Worm (Caenorhabditis elegans) whole organism, mixed stage, embryonic: ENCODE data around the gene F18G5.6.

Experiments
- M03D4.4 ChIP-seq: sonication (generic microtip); optimal IDR thresholded peaks from 2 replicates; lab custom pipeline; 2017; ENCODE audit warnings: mild to moderate bottlenecking, missing genetic modification characterization, missing compliant biosample characterization
- bed-3 ChIP-seq: fragments of 200-800 bp; sonication (Bioruptor generic); optimal IDR thresholded peaks from 3 replicates; lab custom pipeline; 2018; ENCODE audit warnings: mild to moderate bottlenecking, missing genetic modification characterization, moderate library complexity, missing compliant biosample characterization
- blmp-1 ChIP-seq: fragments of 150-350 bp; optimal IDR thresholded peaks from 2 replicates; lab custom pipeline; 2014; ENCODE audit warnings: missing biosample characterization, missing genetic modification characterization
- ceh-39 ChIP-seq: fragments of 150-350 bp; optimal IDR thresholded peaks from 2 replicates; lab custom pipeline; 2014; ENCODE audit warnings: missing biosample characterization, missing genetic modification characterization
- ceh-43 ChIP-seq: fragments of 200-800 bp; sonication (Bioruptor generic); optimal IDR thresholded peaks from 2 replicates; lab custom pipeline; 2018; ENCODE audit warnings: mild to moderate bottlenecking, missing genetic modification characterization, moderate library complexity, missing compliant biosample characterization
- ceh-83 ChIP-seq: fragments of 200-800 bp; sonication (Bioruptor generic); optimal IDR thresholded peaks from 2 replicates; lab custom pipeline; 2018; ENCODE audit warnings: mild to moderate bottlenecking, missing genetic modification characterization, missing compliant biosample characterization
- ces-1 ChIP-seq: fragments of 150-350 bp; optimal IDR thresholded peaks from 2 replicates; lab custom pipeline; 2014; ENCODE audit warnings: missing biosample characterization, missing genetic modification reagents, missing genetic modification characterization
- cnd-1 ChIP-seq: fragments of 200-800 bp; sonication (Bioruptor generic); optimal IDR thresholded peaks from 2 replicates; lab custom pipeline; 2018; ENCODE audit warnings: mild to moderate bottlenecking, missing genetic modification characterization, missing compliant biosample characterization
- drap-1 ChIP-seq: fragments of 200-800 bp; sonication (Bioruptor generic); optimal IDR thresholded peaks from 3 replicates; lab custom pipeline; 2018; ENCODE audit warnings: mild to moderate bottlenecking, missing genetic modification characterization, missing compliant biosample characterization
- elt-1 ChIP-seq: sonication (generic microtip); optimal IDR thresholded peaks from 2 replicates; lab custom pipeline; 2017; ENCODE audit warnings: missing genetic modification characterization, mild to moderate bottlenecking, missing compliant biosample characterization, antibody characterized with exemption, moderate library complexity, borderline replicate concordance; ENCODE audit not compliant: insufficient read depth
- elt-3 ChIP-seq: fragments of 150-350 bp; optimal IDR thresholded peaks from 2 replicates; lab custom pipeline; 2014; ENCODE audit warnings: missing biosample characterization, missing genetic modification characterization
- flh-1 ChIP-seq: fragments of 200-800 bp; sonication (Bioruptor generic); optimal IDR thresholded peaks from 2 replicates; lab custom pipeline; 2018; ENCODE audit warnings: mild to moderate bottlenecking, missing genetic modification characterization, moderate library complexity, missing compliant biosample characterization
- ham-2 ChIP-seq: fragments of 200-800 bp; sonication (Bioruptor generic); optimal IDR thresholded peaks from 2 replicates; lab custom pipeline; 2018; ENCODE audit warnings: mild to moderate bottlenecking, missing genetic modification characterization, missing compliant biosample characterization
- hlh-1 ChIP-seq: fragments of 150-350 bp; optimal IDR thresholded peaks from 2 replicates; lab custom pipeline; 2014; ENCODE audit warnings: missing biosample characterization, missing genetic modification reagents, missing genetic modification characterization
- lin-13 ChIP-seq: fragments of 150-350 bp; optimal IDR thresholded peaks from 2 replicates; lab custom pipeline; 2014; ENCODE audit warnings: missing biosample characterization, missing genetic modification characterization
- lin-32 ChIP-seq: fragments of 200-800 bp; sonication (Bioruptor generic); optimal IDR thresholded peaks from 2 replicates; lab custom pipeline; 2018; ENCODE audit warnings: mild to moderate bottlenecking, missing genetic modification characterization, missing compliant biosample characterization
- lsy-2 ChIP-seq: fragments of 150-350 bp; optimal IDR thresholded peaks from 2 replicates; lab custom pipeline; 2014; ENCODE audit warnings: missing biosample characterization, missing genetic modification characterization
- mab-5 ChIP-seq: fragments of 150-350 bp; optimal IDR thresholded peaks from 2 replicates; lab custom pipeline; 2014; ENCODE audit warnings: missing biosample characterization, missing genetic modification characterization
- mep-1 ChIP-seq: fragments of 150-350 bp; optimal IDR thresholded peaks from 2 replicates; lab custom pipeline; 2017; ENCODE audit warnings: missing biosample characterization, missing genetic modification reagents, missing genetic modification characterization, inconsistent platforms
- mls-2 ChIP-seq: sonication (generic microtip); optimal IDR thresholded peaks from 2 replicates; lab custom pipeline; 2016; ENCODE audit warnings: mild to moderate bottlenecking, missing genetic modification characterization, moderate library complexity, missing compliant biosample characterization
- nhr-12 ChIP-seq: fragments of 150-350 bp; optimal IDR thresholded peaks from 2 replicates; lab custom pipeline; 2014; ENCODE audit warnings: missing biosample characterization, missing genetic modification characterization
- nhr-2 ChIP-seq: fragments of 150-350 bp; optimal IDR thresholded peaks from 2 replicates; lab custom pipeline; 2014; ENCODE audit warnings: missing biosample characterization, missing genetic modification characterization
- nhr-237 ChIP-seq: fragments of 150-350 bp; optimal IDR thresholded peaks from 2 replicates; lab custom pipeline; 2014; ENCODE audit warnings: missing biosample characterization, missing genetic modification characterization
- nhr-28 ChIP-seq: fragments of 150-350 bp; optimal IDR thresholded peaks from 2 replicates; lab custom pipeline; 2014; ENCODE audit warnings: missing biosample characterization, missing genetic modification characterization
- nhr-76 ChIP-seq: sonication (generic microtip); optimal IDR thresholded peaks from 2 replicates; lab custom pipeline; 2017; ENCODE audit warnings: missing biosample characterization, missing genetic modification characterization
- pha-4 ChIP-seq: fragments of 150-350 bp; optimal IDR thresholded peaks from 2 replicates; lab custom pipeline; 2018; ENCODE audit warnings: missing biosample characterization, missing genetic modification reagents, missing genetic modification characterization
- sem-2 ChIP-seq: fragments of 200-800 bp; sonication (Bioruptor generic); optimal IDR thresholded peaks from 2 replicates; lab custom pipeline; 2018; ENCODE audit warnings: mild to moderate bottlenecking, missing genetic modification characterization, missing compliant biosample characterization
- snpc-4 ChIP-seq: fragments of 150-350 bp; optimal IDR thresholded peaks from 2 replicates; lab custom pipeline; 2014; ENCODE audit warnings: missing biosample characterization, missing genetic modification characterization
- sptf-1 ChIP-seq: sonication (generic microtip); optimal IDR thresholded peaks from 2 replicates; lab custom pipeline; 2017; ENCODE audit warnings: mild to moderate bottlenecking, missing genetic modification characterization, moderate library complexity, missing compliant biosample characterization
- tbx-8 ChIP-seq: fragments of 200-800 bp; sonication (Bioruptor generic); optimal IDR thresholded peaks from 2 replicates; lab custom pipeline; 2018; ENCODE audit warnings: mild to moderate bottlenecking, missing genetic modification characterization, moderate library complexity, missing compliant biosample characterization
- unc-120 ChIP-seq: sonication (generic microtip); optimal IDR thresholded peaks from 2 replicates; lab custom pipeline; 2017; ENCODE audit warnings: missing genetic modification characterization, missing compliant biosample characterization; ENCODE audit not compliant: poor library complexity, severe bottlenecking
- unc-39 ChIP-seq: fragments of 150-350 bp; optimal IDR thresholded peaks from 2 replicates; lab custom pipeline; 2014; ENCODE audit warnings: missing biosample characterization, missing genetic modification characterization
- unc-62 ChIP-seq: fragments of 150-350 bp; optimal IDR thresholded peaks from 2 replicates; lab custom pipeline; 2014; ENCODE audit warnings: missing biosample characterization, missing genetic modification reagents, missing genetic modification characterization
- zip-8 ChIP-seq: fragments of 150-350 bp; optimal IDR thresholded peaks from 2 replicates; lab custom pipeline; 2014; ENCODE audit warnings: missing biosample characterization, missing genetic modification characterization
- ztf-11 ChIP-seq: fragments of 150-350 bp; optimal IDR thresholded peaks from 2 replicates; lab custom pipeline; 2014; ENCODE audit warnings: missing biosample characterization, missing genetic modification characterization

F18G5.6 gene

ce11 chrX:9264231-9264630 is at the start of gene F18G5.6:
TSS of gene F18G5.6 (minus strand) at chrX:9264331.
- TF ChIP-seq unc-120 (tag; lab: Kevin White, UChicago), result no peak
- no peak for TF ChIP-seq blmp-1 (tag; lab: Kevin White, UChicago)
- TF ChIP-seq nhr-237 (tag; lab: Kevin White, UChicago), result no peak
- TF ChIP-seq mls-2 (tag; lab: Kevin White, UChicago), result no peak
- no peak for TF ChIP-seq mab-5
- no peak for TF ChIP-seq bed-3
- no peak for TF ChIP-seq M03D4.4
- no peak for TF ChIP-seq nhr-76 (tag; lab: Kevin White, UChicago)
- no peak for TF ChIP-seq cnd-1
- no peak for TF ChIP-seq nhr-28 (tag; lab: Kevin White, UChicago)
- no peak for TF ChIP-seq sem-2 (GFP tag; lab: Kevin White, UChicago)
- TF ChIP-seq unc-39 (tag; lab: Kevin White, UChicago), result no peak
- no peak for TF ChIP-seq tbx-8 (GFP tag; lab: Kevin White, UChicago)
- no peak for TF ChIP-seq ceh-43 (GFP tag; lab: Kevin White, UChicago)
- no peak for TF ChIP-seq elt-3
- TF ChIP-seq sptf-1 (tag; lab: Kevin White, UChicago), result no peak
- no peak for TF ChIP-seq lsy-2 (tag; lab: Kevin White, UChicago)
- no peak for TF ChIP-seq ceh-83 (GFP tag; lab: Kevin White, UChicago)
- no peak for TF ChIP-seq ces-1 (GFP tag; lab: Kevin White, UChicago)
- no peak for TF ChIP-seq flh-1 (GFP tag; lab: Kevin White, UChicago)
- TF ChIP-seq, all 35 proteins: peak for 0

- TF ChIP-seq unc-62, result no peak
- no peak for TF ChIP-seq drap-1 (GFP tag; lab: Kevin White, UChicago)
- TF ChIP-seq blmp-1 (tag; lab: Kevin White, UChicago), result no peak
- TF ChIP-seq elt-1, result no peak
- no peak for TF ChIP-seq lin-13
- no peak for TF ChIP-seq ceh-83 (GFP tag; lab: Kevin White, UChicago)
- no peak for TF ChIP-seq M03D4.4
- no peak for TF ChIP-seq flh-1 (GFP tag; lab: Kevin White, UChicago)
- TF ChIP-seq ztf-11 (tag; lab: Kevin White, UChicago), result no peak
- no peak for TF ChIP-seq cnd-1
Observed at ce11 chrX:9311225-9311624, 47.1 kb upstream of the F18G5.6 start, which contains the start of gene H29C22.1. TSS of gene H29C22.1 (minus strand) at chrX:9311325.

- TF ChIP-seq mls-2 (tag; lab: Kevin White, UChicago), result no peak
- no peak for TF ChIP-seq elt-1
- no peak for TF ChIP-seq nhr-28 (tag; lab: Kevin White, UChicago)
- no peak for TF ChIP-seq lsy-2 (tag; lab: Kevin White, UChicago)
- TF ChIP-seq unc-39 (tag; lab: Kevin White, UChicago), result no peak
- no peak for TF ChIP-seq nhr-12 (tag; lab: Kevin White, UChicago)
- no peak for TF ChIP-seq pha-4 (tag; lab: Kevin White, UChicago)
- no peak for TF ChIP-seq unc-120 (tag; lab: Kevin White, UChicago)
- TF ChIP-seq nhr-76 (tag; lab: Kevin White, UChicago), result no peak
- no peak for TF ChIP-seq sptf-1 (tag; lab: Kevin White, UChicago)
- no peak for TF ChIP-seq lin-13
- TF ChIP-seq ceh-39, result no peak
Observed at ce11 chrX:9303422-9303821, 39.3 kb upstream of the F18G5.6 start, which contains the start of gene tmc-2. TSS of gene tmc-2 (plus strand) at chrX:9303722.

DNA sequence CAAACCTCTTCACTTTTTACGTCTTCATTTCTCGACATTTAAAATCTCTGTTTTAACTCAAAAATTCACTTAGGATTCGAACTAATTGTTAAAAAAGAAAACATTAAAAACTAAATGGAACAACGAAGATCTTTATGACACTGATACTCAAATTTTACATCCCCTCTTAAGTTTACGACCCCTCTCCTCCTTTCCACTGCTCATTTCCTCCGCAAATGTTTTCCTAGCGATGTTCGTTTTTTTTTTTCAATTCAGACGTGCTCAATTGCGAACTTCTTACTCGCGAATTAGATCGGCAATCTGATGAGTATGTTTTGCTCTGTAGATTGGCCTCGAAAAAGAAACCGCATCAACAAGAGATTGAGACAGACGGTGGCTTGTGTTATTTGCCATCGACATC is 38.6 kb upstream of the F18G5.6 start:
- TF ChIP-seq lin-32 (no peak), lsy-2 (tag; lab: Kevin White, UChicago) (no peak), ceh-83 (GFP tag; lab: Kevin White, UChicago) (no peak), nhr-28 (tag; lab: Kevin White, UChicago) (no peak), blmp-1 (tag; lab: Kevin White, UChicago) (no peak), ces-1 (GFP tag; lab: Kevin White, UChicago) (no peak), drap-1 (GFP tag; lab: Kevin White, UChicago) (no peak), snpc-4 (no peak), zip-8 (tag; lab: Kevin White, UChicago) (no peak), nhr-237 (tag; lab: Kevin White, UChicago) (no peak), ztf-11 (tag; lab: Kevin White, UChicago) (no peak)

DNA sequence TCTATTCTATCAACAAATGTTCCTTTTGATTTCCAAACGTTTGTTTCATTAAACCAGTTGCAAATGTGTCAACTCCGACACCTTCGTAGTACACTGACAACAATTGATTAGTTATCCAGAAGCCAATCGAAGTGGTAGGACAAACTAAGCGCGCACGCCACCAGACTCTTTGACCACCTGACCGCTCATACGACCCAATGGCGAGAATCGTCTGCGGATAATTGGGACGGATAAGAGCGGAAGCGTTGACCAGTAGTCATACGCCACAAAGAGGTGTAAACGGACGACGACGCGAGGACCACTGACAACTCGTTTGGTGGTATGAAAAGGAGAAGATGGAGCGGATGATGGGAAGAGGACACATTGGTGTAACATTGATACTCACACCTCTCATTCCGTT is 36.2 kb upstream of the F18G5.6 start:
- TF ChIP-seq ceh-43 (GFP tag; lab: Kevin White, UChicago) (no peak), M03D4.4 (no peak), snpc-4 (no peak), nhr-237 (tag; lab: Kevin White, UChicago) (no peak), nhr-2 (tag; lab: Kevin White, UChicago) (no peak), elt-1 (no peak), lin-32 (no peak), mep-1 (tag; lab: Kevin White, UChicago) (no peak), sptf-1 (tag; lab: Kevin White, UChicago) (no peak), unc-120 (tag; lab: Kevin White, UChicago) (peak; percentile 62), ham-2 (GFP tag; lab: Kevin White, UChicago) (no peak), ces-1 (GFP tag; lab: Kevin White, UChicago) (no peak), unc-62 (peak; percentile 48), hlh-1 (peak; percentile 95), ceh-39 (no peak)
